Worm (Caenorhabditis elegans) whole organism, young adult: ENCODE data around the gene K05F6.4.
A peak's percentile ranks its signal among the peaks of the same experiment; 100 is the strongest.

Source experiments
- B0019.2 ChIP-seq: fragments of 200-800 bp; sonication (Bioruptor generic); conservative IDR thresholded peaks from 2 replicates; pipeline ENCODE4 v1.3.6; 2022; ENCODE audit warnings: missing genetic modification reagents, missing genetic modification characterization, missing compliant biosample characterization
- B0035.1 ChIP-seq: sonication (generic microtip); optimal IDR thresholded peaks from 2 replicates; lab custom pipeline; 2016; ENCODE audit warnings: missing genetic modification characterization, mild to moderate bottlenecking, missing compliant biosample characterization, missing genotype, missing genetic modification reagents
- D2030.7 ChIP-seq: fragments of 200-800 bp; sonication (Bioruptor generic); IDR thresholded peaks from 2 replicates; pipeline ENCODE4 v1.3.6; 2022; ENCODE audit warnings: missing genetic modification reagents, missing genetic modification characterization, missing compliant biosample characterization
- F23B12.7 ChIP-seq: sonication (generic microtip); optimal IDR thresholded peaks from 2 replicates; lab custom pipeline; 2017; ENCODE audit warnings: missing genetic modification characterization, mild to moderate bottlenecking, missing compliant biosample characterization, antibody characterized with exemption, moderate library complexity; ENCODE audit not compliant: insufficient read depth
- F33H1.4 ChIP-seq: fragments of 200-800 bp; sonication (Bioruptor generic); IDR thresholded peaks from 2 replicates; pipeline ENCODE4 v1.3.6; 2022; ENCODE audit warnings: missing genetic modification reagents, missing genetic modification characterization, missing compliant biosample characterization
- F39B2.1 ChIP-seq: fragments of 200-800 bp; sonication (Bioruptor generic); IDR thresholded peaks from 2 replicates; pipeline ENCODE4 v1.3.6; 2022; ENCODE audit warnings: missing genetic modification reagents, missing genetic modification characterization, missing compliant biosample characterization
- F57A8.1 ChIP-seq: fragments of 200-800 bp; sonication (Bioruptor generic); optimal IDR thresholded peaks from 2 replicates; lab custom pipeline; 2018; ENCODE audit warnings: mild to moderate bottlenecking, missing genetic modification characterization, moderate library complexity, missing compliant biosample characterization
- F57C9.4 ChIP-seq: sonication (generic microtip); optimal IDR thresholded peaks from 2 replicates; lab custom pipeline; 2017; ENCODE audit warnings: mild to moderate bottlenecking, missing genetic modification characterization, missing compliant biosample characterization
- K12H6.12 ChIP-seq: fragments of 200-800 bp; sonication (Bioruptor generic); optimal IDR thresholded peaks from 2 replicates; lab custom pipeline; 2018; ENCODE audit warnings: mild to moderate bottlenecking, missing genetic modification characterization, missing compliant biosample characterization
- T26A5.8 ChIP-seq: sonication (generic microtip); optimal IDR thresholded peaks from 2 replicates; lab custom pipeline; 2016; ENCODE audit warnings: missing genetic modification characterization, missing compliant biosample characterization
- Y56A3A.18 ChIP-seq: fragments of 200-800 bp; sonication (Bioruptor generic); IDR thresholded peaks from 2 replicates; pipeline ENCODE4 v1.3.6; 2022; ENCODE audit warnings: missing genetic modification reagents, missing genetic modification characterization, missing compliant biosample characterization
- Y67H2A.10 ChIP-seq: fragments of 200-800 bp; sonication (Bioruptor generic); conservative IDR thresholded peaks from 2 replicates; pipeline ENCODE4 v1.3.6; 2022; ENCODE audit warnings: missing genetic modification reagents, missing genetic modification characterization, missing compliant biosample characterization
- Y79H2A.3 ChIP-seq: fragments of 200-800 bp; sonication (Bioruptor generic); conservative IDR thresholded peaks from 2 replicates; pipeline ENCODE4 v1.3.6; 2022; ENCODE audit warnings: missing genetic modification reagents, missing genetic modification characterization, missing compliant biosample characterization
- ZK185.1 ChIP-seq: sonication (generic microtip); optimal IDR thresholded peaks from 2 replicates; lab custom pipeline; 2016; ENCODE audit warnings: mild to moderate bottlenecking, missing genetic modification characterization, missing compliant biosample characterization; ENCODE audit not compliant: poor library complexity, severe bottlenecking
- akir-1 ChIP-seq: fragments of 200-800 bp; sonication (Bioruptor generic); optimal IDR thresholded peaks from 2 replicates; lab custom pipeline; 2018; ENCODE audit warnings: mild to moderate bottlenecking, missing genetic modification characterization, moderate library complexity, missing compliant biosample characterization
- atf-7 ChIP-seq: sonication (generic microtip); optimal IDR thresholded peaks from 2 replicates; lab custom pipeline; 2017; ENCODE audit warnings: mild to moderate bottlenecking, missing genetic modification characterization, missing compliant biosample characterization
- ccch-3 ChIP-seq: fragments of 200-800 bp; sonication (Bioruptor generic); optimal IDR thresholded peaks from 2 replicates; lab custom pipeline; 2018; ENCODE audit warnings: mild to moderate bottlenecking, missing genetic modification characterization, missing compliant biosample characterization
- ceh-27 ChIP-seq: fragments of 200-800 bp; sonication (Bioruptor generic); optimal IDR thresholded peaks from 2 replicates; lab custom pipeline; 2018; ENCODE audit warnings: mild to moderate bottlenecking, missing genetic modification characterization, moderate library complexity, missing compliant biosample characterization
- ceh-79 ChIP-seq: sonication (generic microtip); optimal IDR thresholded peaks from 2 replicates; lab custom pipeline; 2017; ENCODE audit warnings: mild to moderate bottlenecking, missing genetic modification characterization, missing compliant biosample characterization
- chd-7 ChIP-seq: sonication (generic microtip); optimal IDR thresholded peaks from 2 replicates; lab custom pipeline; 2016; ENCODE audit warnings: mild to moderate bottlenecking, missing genetic modification characterization, moderate library complexity, missing compliant biosample characterization
- die-1 ChIP-seq: sonication (generic microtip); optimal IDR thresholded peaks from 2 replicates; lab custom pipeline; 2016; ENCODE audit warnings: missing genotype, mild to moderate bottlenecking, missing genetic modification characterization, missing compliant biosample characterization
- dpl-1 ChIP-seq: fragments of 150-350 bp; optimal IDR thresholded peaks from 2 replicates; lab custom pipeline; 2014; ENCODE audit warnings: missing biosample characterization, missing genetic modification reagents, missing genetic modification characterization
- egl-18 ChIP-seq: fragments of 200-800 bp; sonication (Bioruptor generic); IDR thresholded peaks from 2 replicates; pipeline ENCODE4 v1.3.6; 2022; ENCODE audit warnings: missing genetic modification reagents, missing genetic modification characterization, missing compliant biosample characterization
- egl-44 ChIP-seq: fragments of 200-800 bp; sonication (Bioruptor generic); IDR thresholded peaks from 2 replicates; pipeline ENCODE4 v1.3.6; 2022; ENCODE audit warnings: missing genetic modification reagents, missing genetic modification characterization, missing compliant biosample characterization
- ekl-4 ChIP-seq: fragments of 200-800 bp; sonication (Bioruptor generic); IDR thresholded peaks from 2 replicates; pipeline ENCODE4 v1.3.6; 2022; ENCODE audit warnings: missing genetic modification reagents, missing genetic modification characterization, missing compliant biosample characterization
- hlh-26 ChIP-seq: fragments of 200-800 bp; sonication (Bioruptor generic); conservative IDR thresholded peaks from 2 replicates; pipeline ENCODE4 v1.3.6; 2022; ENCODE audit warnings: missing genetic modification reagents, missing genetic modification characterization, missing compliant biosample characterization
- lag-1 ChIP-seq: fragments of 200-800 bp; sonication (Bioruptor generic); IDR thresholded peaks from 2 replicates; pipeline ENCODE4 v1.3.6; 2022; ENCODE audit warnings: missing genetic modification reagents, missing genetic modification characterization, missing compliant biosample characterization
- lin-40 ChIP-seq: sonication (generic microtip); optimal IDR thresholded peaks from 2 replicates; lab custom pipeline; 2016; ENCODE audit warnings: missing genetic modification characterization, mild to moderate bottlenecking, missing compliant biosample characterization, missing genotype, missing genetic modification reagents
- lir-1 ChIP-seq: fragments of 200-800 bp; sonication (Bioruptor generic); conservative IDR thresholded peaks from 2 replicates; pipeline ENCODE4 v1.3.6; 2022; ENCODE audit warnings: missing genetic modification reagents, missing genetic modification characterization, missing compliant biosample characterization
- madf-3 ChIP-seq: fragments of 200-800 bp; sonication (Bioruptor generic); IDR thresholded peaks from 2 replicates; pipeline ENCODE4 v1.3.6; 2022; ENCODE audit warnings: missing genetic modification reagents, missing genetic modification characterization, missing compliant biosample characterization
- mel-28 ChIP-seq: sonication (generic microtip); optimal IDR thresholded peaks from 2 replicates; lab custom pipeline; 2016; ENCODE audit warnings: borderline replicate concordance, mild to moderate bottlenecking, missing genetic modification characterization, missing compliant biosample characterization
- nfya-2 ChIP-seq: fragments of 200-800 bp; sonication (Bioruptor generic); IDR thresholded peaks from 2 replicates; pipeline ENCODE4 v1.3.6; 2022; ENCODE audit warnings: missing genetic modification reagents, missing genetic modification characterization, missing compliant biosample characterization
- nfyb-1 ChIP-seq: fragments of 200-800 bp; sonication (Bioruptor generic); IDR thresholded peaks from 2 replicates; pipeline ENCODE4 v1.3.6; 2022; ENCODE audit warnings: missing genetic modification reagents, missing genetic modification characterization, missing compliant biosample characterization
- nhr-27 ChIP-seq: fragments of 200-800 bp; sonication (Bioruptor generic); optimal IDR thresholded peaks from 2 replicates; lab custom pipeline; 2018; ENCODE audit warnings: mild to moderate bottlenecking, missing genetic modification characterization, moderate library complexity, missing compliant biosample characterization
- nhr-80 ChIP-seq: sonication (generic microtip); optimal IDR thresholded peaks from 2 replicates; lab custom pipeline; 2016; ENCODE audit warnings: missing genetic modification characterization, missing compliant biosample characterization
- nhr-90 ChIP-seq: sonication (generic microtip); optimal IDR thresholded peaks from 2 replicates; lab custom pipeline; 2016; ENCODE audit warnings: missing genotype, mild to moderate bottlenecking, missing genetic modification characterization, missing compliant biosample characterization
- pha-4 ChIP-seq: fragments of 150-350 bp; sonication (generic microtip); optimal IDR thresholded peaks from 2 replicates; lab custom pipeline; 2014; ENCODE audit warnings: missing biosample characterization, missing genetic modification reagents, missing genetic modification characterization
- rec-8 ChIP-seq, 2 experiments: sonication (generic microtip); optimal IDR thresholded peaks; 2 replicates each; lab custom pipeline; 2016; ENCODE audit warnings: mild to moderate bottlenecking in 2 of 2, missing genetic modification characterization in 2 of 2, missing genetic modification reagents in 2 of 2, missing genotype in 2 of 2, missing biosample characterization in 1 of 2, missing compliant biosample characterization in 1 of 2, moderate library complexity in 1 of 2
- rpc-1 ChIP-seq, 2 experiments: fragments of 150-350 bp in 1 of 2; sonication (generic microtip) in 1 of 2; optimal IDR thresholded peaks; 2 replicates each; lab custom pipeline; 2014 to 2018; ENCODE audit warnings: missing biosample characterization in 1 of 2, missing genetic modification characterization in 1 of 2, missing genetic modification reagents in 1 of 2, missing genotype in 1 of 2
- sea-2 ChIP-seq: fragments of 200-800 bp; sonication (Bioruptor generic); IDR thresholded peaks from 2 replicates; pipeline ENCODE4 v1.3.6; 2022; ENCODE audit warnings: missing genetic modification characterization, missing compliant biosample characterization
- snpc-1.1 ChIP-seq: sonication (generic microtip); optimal IDR thresholded peaks from 2 replicates; lab custom pipeline; 2017; ENCODE audit warnings: missing genetic modification characterization, mild to moderate bottlenecking, missing compliant biosample characterization, antibody characterized with exemption, moderate library complexity, missing genotype, missing genetic modification reagents; ENCODE audit not compliant: insufficient read depth
- snpc-3.4 ChIP-seq: sonication (generic microtip); optimal IDR thresholded peaks from 2 replicates; lab custom pipeline; 2017; ENCODE audit warnings: missing genetic modification characterization, mild to moderate bottlenecking, missing compliant biosample characterization, antibody characterized with exemption, moderate library complexity, missing genotype, missing genetic modification reagents
- tbp1 ChIP-seq: fragments of 200-800 bp; sonication (Bioruptor generic); optimal IDR thresholded peaks from 2 replicates; lab custom pipeline; 2018; ENCODE audit warnings: mild to moderate bottlenecking, missing genetic modification characterization, missing compliant biosample characterization
- tbx-9 ChIP-seq: sonication (generic microtip); optimal IDR thresholded peaks from 2 replicates; lab custom pipeline; 2016; ENCODE audit warnings: borderline replicate concordance, missing genetic modification characterization, inconsistent platforms, missing compliant biosample characterization
- unc-130 ChIP-seq: sonication (generic microtip); optimal IDR thresholded peaks from 2 replicates; lab custom pipeline; 2016; ENCODE audit warnings: missing genetic modification reagents, missing genetic modification characterization, missing compliant biosample characterization
- ztf-22 ChIP-seq: fragments of 200-800 bp; sonication (Bioruptor generic); optimal IDR thresholded peaks from 2 replicates; lab custom pipeline; 2018; ENCODE audit warnings: mild to moderate bottlenecking, missing genetic modification characterization, moderate library complexity, missing compliant biosample characterization
- ztf-25 ChIP-seq: fragments of 200-800 bp; sonication (Bioruptor generic); IDR thresholded peaks from 2 replicates; pipeline ENCODE4 v1.3.6; 2022; ENCODE audit warnings: missing genetic modification reagents, missing genetic modification characterization, missing compliant biosample characterization
- ztf-28 ChIP-seq: fragments of 200-800 bp; sonication (Bioruptor generic); IDR thresholded peaks from 2 replicates; pipeline ENCODE4 v1.3.6; 2022; ENCODE audit warnings: missing genetic modification reagents, missing genetic modification characterization, missing compliant biosample characterization

K05F6.4 gene

DNA sequence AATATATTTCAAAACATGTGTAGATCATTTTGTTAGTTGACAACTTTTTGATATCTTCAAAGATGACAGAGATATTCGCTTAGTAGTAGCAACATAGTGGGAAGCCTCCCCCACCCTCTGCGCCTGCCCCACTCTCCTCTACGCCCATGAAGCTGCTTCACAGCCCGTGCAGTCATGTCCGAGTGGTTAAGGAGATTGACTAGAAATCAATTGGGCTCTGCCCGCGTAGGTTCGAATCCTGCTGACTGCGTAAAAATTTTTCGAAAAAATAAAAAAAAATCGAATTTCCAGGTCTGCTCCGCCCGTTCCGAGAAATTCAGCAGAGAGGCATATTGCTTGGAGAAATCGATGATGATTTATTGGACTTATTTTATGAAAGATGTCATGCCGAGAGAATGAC is 23.4 kb upstream of the K05F6.4 start:
- TF ChIP-seq ceh-27 (peak; percentile 26), sea-2 (GFP tag; lab: Robert Waterston, UW) (no peak), ztf-28 (GFP tag; lab: Robert Waterston, UW) (0 out of 2 replicates have a peak, but pooled peaks have one; percentile 64), nfyb-1 (GFP tag; lab: Robert Waterston, UW) (no peak), hlh-26 (no peak), egl-44 (no peak), snpc-3.4 (tag; lab: Kevin White, UChicago) (no peak), Y67H2A.10 (GFP tag; lab: Robert Waterston, UW) (no peak), B0019.2 (GFP tag; lab: Robert Waterston, UW) (no peak), pha-4 (no peak), nhr-90 (tag; lab: Kevin White, UChicago) (peak; percentile 25), nhr-27 (tag; lab: Kevin White, UChicago) (no peak), F33H1.4 (no peak), nhr-80 (tag; lab: Kevin White, UChicago) (no peak), ccch-3 (GFP tag; lab: Kevin White, UChicago) (no peak), egl-18 (GFP tag; lab: Robert Waterston, UW) (no peak), B0035.1 (tag; lab: Kevin White, UChicago) (no peak), ztf-25 (peak; percentile 60; the same call in 1 of the 2 replicates), snpc-1.1 (tag; lab: Kevin White, UChicago) (no peak), chd-7 (tag; lab: Kevin White, UChicago) (no peak), F23B12.7 (peak; percentile 55), D2030.7 (GFP tag; lab: Robert Waterston, UW) (peak; percentile 28; the same call in 1 of the 2 replicates), atf-7 (tag; lab: Kevin White, UChicago) (no peak), K12H6.12 (tag; lab: Kevin White, UChicago) (peak; percentile 21), lin-40 (no peak), ekl-4 (no peak), F57C9.4 (tag; lab: Kevin White, UChicago) (no peak), F57A8.1 (no peak), madf-3 (GFP tag; lab: Robert Waterston, UW) (no peak), ztf-22 (GFP tag; lab: Kevin White, UChicago) (no peak), Y79H2A.3 (GFP tag; lab: Robert Waterston, UW) (no peak), tbx-9 (tag; lab: Kevin White, UChicago) (no peak), Y56A3A.18 (GFP tag; lab: Robert Waterston, UW) (no peak), lag-1 (no peak), dpl-1 (GFP tag; lab: Kevin White, UChicago) (no peak), rec-8 (tag; optimal IDR thresholded peaks at IDR 0.05; lab: Kevin White, UChicago) (peak in 1 of 2 experiments; percentile 34), F39B2.1 (GFP tag; lab: Robert Waterston, UW) (no peak), lir-1 (no peak), mel-28 (tag; lab: Kevin White, UChicago) (no peak), akir-1 (GFP tag; lab: Kevin White, UChicago) (no peak), tbp1 (peak; percentile 95), die-1 (tag; lab: Kevin White, UChicago) (peak; percentile 26), nfya-2 (no peak), ceh-79 (tag; lab: Kevin White, UChicago) (peak; percentile 7), unc-130 (GFP tag; lab: Kevin White, UChicago) (no peak), T26A5.8 (tag; lab: Kevin White, UChicago) (no peak), rpc-1 (optimal IDR thresholded peaks at IDR 0.05; lab: Kevin White, UChicago) (peak; percentile 60), rpc-1 (tag; optimal IDR thresholded peaks at IDR 0.05; lab: Kevin White, UChicago) (peak; percentile 73), ZK185.1 (tag; lab: Kevin White, UChicago) (peak; percentile 15)
